Fruit fly (Drosophila melanogaster) Kc167 (cell line): ENCODE results near the gene Cpr97Eb.

ENCODE experiments used
- Myc ChIP-seq: fragments of >200 bp; optimal IDR thresholded peaks from 2 replicates; lab custom pipeline; 2017; ENCODE audit warnings: missing external identifiers
- Sin3A ChIP-seq: fragments of >200 bp; optimal IDR thresholded peaks from 2 replicates; lab custom pipeline; 2018; ENCODE audit warnings: missing external identifiers
- h ChIP-seq: fragments of >200 bp; optimal IDR thresholded peaks from 3 replicates; lab custom pipeline; 2018; ENCODE audit warnings: missing external identifiers
- insv ChIP-seq: fragments of >200 bp; optimal IDR thresholded peaks from 3 replicates; lab custom pipeline; 2018; ENCODE audit warnings: missing external identifiers
- psq ChIP-seq: fragments of >200 bp; optimal IDR thresholded peaks from 2 replicates; lab custom pipeline; 2017; ENCODE audit warnings: missing external identifiers
- ttk ChIP-seq: sonication (Bioruptor generic); optimal IDR thresholded peaks from 2 replicates; lab custom pipeline; 2017; ENCODE audit warnings: missing external identifiers

- TF ChIP-seq insv (lab: Kevin White, UChicago) (no peak), h (lab: Kevin White, UChicago) (no peak), psq (lab: Kevin White, UChicago) (no peak), Sin3A (lab: Kevin White, UChicago) (no peak), Myc (lab: Kevin White, UChicago) (no peak), ttk (lab: Kevin White, UChicago) (no peak)
Measured at dm6 chr3R:27099579-27099978, 8.6 kb upstream of the Cpr97Eb start, which contains the start of gene eater.
